Worm (Caenorhabditis elegans) whole organism, L2 larva: ENCODE results near the gene sri-25.

Experiments
- C34F6.9 ChIP-seq: fragments of 150-350 bp; optimal IDR thresholded peaks from 2 replicates; lab custom pipeline; 2014; ENCODE audit warnings: missing biosample characterization, missing genetic modification characterization
- F13H6.1 ChIP-seq: sonication (generic microtip); optimal IDR thresholded peaks from 2 replicates; lab custom pipeline; 2016; ENCODE audit warnings: missing genetic modification characterization, missing compliant biosample characterization
- ZK546.5 ChIP-seq: sonication (generic microtip); optimal IDR thresholded peaks from 2 replicates; lab custom pipeline; 2017; ENCODE audit warnings: missing biosample characterization, missing genetic modification characterization
- alr-1 ChIP-seq: fragments of 150-350 bp; optimal IDR thresholded peaks from 2 replicates; lab custom pipeline; 2014; ENCODE audit warnings: missing biosample characterization, missing genetic modification characterization
- aly-2 ChIP-seq: fragments of 150-350 bp; optimal IDR thresholded peaks from 2 replicates; lab custom pipeline; 2014; ENCODE audit warnings: missing biosample characterization, missing genetic modification characterization
- ama-1 ChIP-seq: fragments of 150-350 bp; optimal IDR thresholded peaks from 2 replicates; lab custom pipeline; 2018; ENCODE audit warnings: inconsistent platforms
- ceh-16 ChIP-seq: fragments of 150-350 bp; optimal IDR thresholded peaks from 2 replicates; lab custom pipeline; 2014; ENCODE audit warnings: missing biosample characterization, missing genetic modification characterization
- ceh-82 ChIP-seq: fragments of 150-350 bp; optimal IDR thresholded peaks from 2 replicates; lab custom pipeline; 2014; ENCODE audit warnings: missing biosample characterization, missing genetic modification characterization
- dmd-4 ChIP-seq: sonication (generic microtip); optimal IDR thresholded peaks from 2 replicates; lab custom pipeline; 2017; ENCODE audit warnings: missing biosample characterization, missing genetic modification characterization
- elt-1 ChIP-seq: fragments of 150-350 bp; optimal IDR thresholded peaks from 2 replicates; lab custom pipeline; 2014; ENCODE audit warnings: missing biosample characterization, missing genetic modification characterization
- fos-1 ChIP-seq: fragments of 150-350 bp; optimal IDR thresholded peaks from 2 replicates; lab custom pipeline; 2014; ENCODE audit warnings: missing biosample characterization, missing genetic modification characterization
- gmeb-1 ChIP-seq: fragments of 150-350 bp; optimal IDR thresholded peaks from 2 replicates; lab custom pipeline; 2014; ENCODE audit warnings: missing biosample characterization, missing genetic modification characterization
- lin-13 ChIP-seq: fragments of 150-350 bp; optimal IDR thresholded peaks from 2 replicates; lab custom pipeline; 2014; ENCODE audit warnings: missing biosample characterization, missing genetic modification reagents, missing genetic modification characterization
- lin-39 ChIP-seq: fragments of 150-350 bp; optimal IDR thresholded peaks from 2 replicates; lab custom pipeline; 2014; ENCODE audit warnings: missing biosample characterization, missing genetic modification reagents, missing genetic modification characterization
- lsy-2 ChIP-seq, 2 experiments: fragments of 150-350 bp in 1 of 2; sonication (generic microtip) in 1 of 2; optimal IDR thresholded peaks; 2 replicates each; lab custom pipeline; 2014 to 2017; ENCODE audit warnings: missing biosample characterization in 2 of 2, missing genetic modification characterization in 2 of 2
- mab-5 ChIP-seq: fragments of 150-350 bp; optimal IDR thresholded peaks from 2 replicates; lab custom pipeline; 2014; ENCODE audit warnings: missing biosample characterization, missing genetic modification characterization
- mbf-1 ChIP-seq: sonication (generic microtip); optimal IDR thresholded peaks from 2 replicates; lab custom pipeline; 2017; ENCODE audit warnings: missing biosample characterization, missing genetic modification characterization
- mdl-1 ChIP-seq, 2 experiments: fragments of 150-350 bp in 1 of 2; sonication (generic microtip) in 1 of 2; optimal IDR thresholded peaks; 2 replicates each; lab custom pipeline; 2017; ENCODE audit warnings: missing biosample characterization in 2 of 2, missing genetic modification characterization in 2 of 2
- nhr-11 ChIP-seq: fragments of 150-350 bp; optimal IDR thresholded peaks from 2 replicates; lab custom pipeline; 2014; ENCODE audit warnings: missing biosample characterization, missing genetic modification characterization
- nhr-12 ChIP-seq: fragments of 150-350 bp; optimal IDR thresholded peaks from 2 replicates; lab custom pipeline; 2014; ENCODE audit warnings: missing biosample characterization, missing genetic modification characterization
- nhr-21 ChIP-seq: fragments of 150-350 bp; optimal IDR thresholded peaks from 2 replicates; lab custom pipeline; 2014; ENCODE audit warnings: missing biosample characterization, missing genetic modification characterization
- nhr-23 ChIP-seq: fragments of 150-350 bp; optimal IDR thresholded peaks from 2 replicates; lab custom pipeline; 2014; ENCODE audit warnings: missing biosample characterization, missing genetic modification reagents, missing genetic modification characterization
- nhr-237 ChIP-seq: fragments of 150-350 bp; optimal IDR thresholded peaks from 2 replicates; lab custom pipeline; 2014; ENCODE audit warnings: missing biosample characterization, missing genetic modification characterization
- nhr-25 ChIP-seq: fragments of 150-350 bp; sonication (generic microtip); optimal IDR thresholded peaks from 3 replicates; lab custom pipeline; 2014; ENCODE audit warnings: missing biosample characterization, missing genetic modification characterization
- nhr-6 ChIP-seq: fragments of 150-350 bp; optimal IDR thresholded peaks from 2 replicates; lab custom pipeline; 2014; ENCODE audit warnings: missing biosample characterization, missing genetic modification characterization
- nhr-77 ChIP-seq: fragments of 150-350 bp; optimal IDR thresholded peaks from 2 replicates; lab custom pipeline; 2014; ENCODE audit warnings: missing biosample characterization, missing genetic modification characterization
- sma-9 ChIP-seq, 2 experiments: fragments of 150-350 bp in 1 of 2; sonication (generic microtip) in 1 of 2; optimal IDR thresholded peaks; 2 replicates each; lab custom pipeline; 2014 to 2016; ENCODE audit warnings: missing genetic modification characterization in 2 of 2, mild to moderate bottlenecking in 1 of 2, missing biosample characterization in 1 of 2, missing compliant biosample characterization in 1 of 2, missing genetic modification reagents in 1 of 2, moderate library complexity in 1 of 2
- snpc-4 ChIP-seq: fragments of 150-350 bp; optimal IDR thresholded peaks from 2 replicates; lab custom pipeline; 2014; ENCODE audit warnings: missing biosample characterization, missing genetic modification characterization
- unc-55 ChIP-seq: fragments of 150-350 bp; sonication (generic microtip); optimal IDR thresholded peaks from 3 replicates; lab custom pipeline; 2014; ENCODE audit warnings: missing biosample characterization, missing genetic modification reagents, missing genetic modification characterization
- unc-62 ChIP-seq: fragments of 150-350 bp; optimal IDR thresholded peaks from 2 replicates; lab custom pipeline; 2014; ENCODE audit warnings: missing biosample characterization, missing genetic modification reagents, missing genetic modification characterization
- ztf-1 ChIP-seq: fragments of 200-800 bp; sonication (Bioruptor generic); conservative IDR thresholded peaks from 2 replicates; pipeline ENCODE4 v1.3.6; 2022; ENCODE audit warnings: missing genetic modification characterization, missing compliant biosample characterization
- ztf-11 ChIP-seq: sonication (generic microtip); optimal IDR thresholded peaks from 2 replicates; lab custom pipeline; 2017; ENCODE audit warnings: missing biosample characterization, missing genetic modification characterization
- ztf-4 ChIP-seq: fragments of 150-350 bp; optimal IDR thresholded peaks from 2 replicates; lab custom pipeline; 2014; ENCODE audit warnings: missing biosample characterization, missing genetic modification characterization

The sri-25 gene

ce11 chrV:15232200-15232599 is 15.4 kb downstream of the sri-25 start, which contains the start of gene srw-13:
TSS of gene srw-13 (plus strand) at chrV:15232500.
- no peak for TF ChIP-seq lin-39 (tag; lab: Kevin White, UChicago)
- no peak for TF ChIP-seq ztf-4 (tag; lab: Kevin White, UChicago)
- TF ChIP-seq nhr-11 (tag; lab: Kevin White, UChicago), result no peak
- TF ChIP-seq nhr-77 (tag; lab: Kevin White, UChicago), result no peak
- no peak for TF ChIP-seq mbf-1 (tag; lab: Kevin White, UChicago)
- TF ChIP-seq mab-5, result no peak
- no peak for TF ChIP-seq lsy-2 (tag; optimal IDR thresholded peaks at IDR 0.05; lab: Kevin White, UChicago)
- no peak for TF ChIP-seq sma-9 (GFP tag; optimal IDR thresholded peaks at IDR 0.05; lab: Kevin White, UChicago)
- TF ChIP-seq sma-9 (tag; optimal IDR thresholded peaks at IDR 0.05; lab: Kevin White, UChicago), result no peak
- no peak for TF ChIP-seq elt-1 (tag; lab: Kevin White, UChicago)
- TF ChIP-seq ztf-11 (tag; lab: Kevin White, UChicago), result no peak
- no peak for TF ChIP-seq ceh-82 (tag; lab: Kevin White, UChicago)
- no peak for TF ChIP-seq aly-2 (tag; lab: Kevin White, UChicago)
- no peak for TF ChIP-seq gmeb-1 (tag; lab: Kevin White, UChicago)

ce11 chrV:15235661-15236060 is 18.9 kb downstream of the sri-25 start, which contains the start of gene nhr-164:
TSS of gene nhr-164 (minus strand) at chrV:15235761.
- TF ChIP-seq ama-1 (lab: Kevin White, UChicago), result no peak

ce11 chrV:15238552-15238951 is 21.7 kb downstream of the sri-25 start, which contains the start of gene srw-12:
TSS of gene srw-12 (minus strand) at chrV:15238652.
- TF ChIP-seq ceh-82 (tag; lab: Kevin White, UChicago) (no peak), nhr-25 (tag; lab: Kevin White, UChicago) (no peak), nhr-6 (no peak), mab-5 (no peak), ZK546.5 (tag; lab: Kevin White, UChicago) (no peak), alr-1 (tag; lab: Kevin White, UChicago) (no peak), lin-39 (tag; lab: Kevin White, UChicago) (no peak), ceh-16 (tag; lab: Kevin White, UChicago) (no peak), C34F6.9 (tag; lab: Kevin White, UChicago) (no peak), nhr-237 (tag; lab: Kevin White, UChicago) (no peak), unc-62 (GFP tag; lab: Kevin White, UChicago) (no peak), ztf-11 (tag; lab: Kevin White, UChicago) (no peak), lin-13 (GFP tag; lab: Kevin White, UChicago) (no peak), ama-1 (lab: Kevin White, UChicago) (no peak), snpc-4 (tag; lab: Kevin White, UChicago) (no peak), mdl-1 (tag; optimal IDR thresholded peaks at IDR 0.05; lab: Kevin White, UChicago) (no peak)
- TF ChIP-seq, all 48 proteins: peak for 0

- TF ChIP-seq F13H6.1 (tag; lab: Kevin White, UChicago), result no peak
- TF ChIP-seq unc-55, result no peak
- TF ChIP-seq, all 48 proteins: peak for 0
These were observed 23.4 kb downstream of the sri-25 start, which contains the start of gene srw-11 for ce11 chrV:15240215-15240614. TSS of gene srw-11 (minus strand) at chrV:15240315.

- TF ChIP-seq dmd-4 (tag; lab: Kevin White, UChicago) (no peak), lsy-2 (tag; optimal IDR thresholded peaks at IDR 0.05; lab: Kevin White, UChicago) (no peak), fos-1 (tag; lab: Kevin White, UChicago) (no peak), gmeb-1 (tag; lab: Kevin White, UChicago) (no peak), ZK546.5 (tag; lab: Kevin White, UChicago) (no peak), snpc-4 (tag; lab: Kevin White, UChicago) (no peak), nhr-23 (tag; lab: Kevin White, UChicago) (no peak), sma-9 (GFP tag; optimal IDR thresholded peaks at IDR 0.05; lab: Kevin White, UChicago) (no peak), sma-9 (tag; optimal IDR thresholded peaks at IDR 0.05; lab: Kevin White, UChicago) (no peak), nhr-25 (tag; lab: Kevin White, UChicago) (no peak), nhr-21 (tag; lab: Kevin White, UChicago) (no peak), ztf-11 (tag; lab: Kevin White, UChicago) (no peak), nhr-12 (tag; lab: Kevin White, UChicago) (no peak), nhr-6 (no peak), ztf-1 (GFP tag; lab: Robert Waterston, UW) (no peak)
- TF ChIP-seq, all 48 proteins: peak for 0
These were observed 24.5 kb downstream of the sri-25 start, which contains the start of gene chil-12 for ce11 chrV:15241259-15241658. TSS of gene chil-12 (plus strand) at chrV:15241559.
